Fruit fly (Drosophila melanogaster) S2 (cell line): ENCODE data around the gene Sec23.

Experiments used
- CG8478 ChIP-seq: fragments of >200 bp; optimal IDR thresholded peaks from 2 replicates; lab custom pipeline; 2018
- CTCF ChIP-seq, 2 experiments: fragments of >200 bp; optimal IDR thresholded peaks; 2 replicates each; lab custom pipeline; 2018

Gene Sec23

dm6 chr3R:5648569-5649476 lies at the start of gene Sec23, which contains the start of gene MTA1-like:
Gene Sec23 (plus strand): TSS chr3R:5649065.
Gene MTA1-like (minus strand): TSS chr3R:5648738.
- TF ChIP-seq CG8478 (lab: Kevin White, UChicago) (no peak), CTCF (optimal IDR thresholded peaks at IDR 0.05; lab: Kevin White, UChicago) (no peak)

DNA sequence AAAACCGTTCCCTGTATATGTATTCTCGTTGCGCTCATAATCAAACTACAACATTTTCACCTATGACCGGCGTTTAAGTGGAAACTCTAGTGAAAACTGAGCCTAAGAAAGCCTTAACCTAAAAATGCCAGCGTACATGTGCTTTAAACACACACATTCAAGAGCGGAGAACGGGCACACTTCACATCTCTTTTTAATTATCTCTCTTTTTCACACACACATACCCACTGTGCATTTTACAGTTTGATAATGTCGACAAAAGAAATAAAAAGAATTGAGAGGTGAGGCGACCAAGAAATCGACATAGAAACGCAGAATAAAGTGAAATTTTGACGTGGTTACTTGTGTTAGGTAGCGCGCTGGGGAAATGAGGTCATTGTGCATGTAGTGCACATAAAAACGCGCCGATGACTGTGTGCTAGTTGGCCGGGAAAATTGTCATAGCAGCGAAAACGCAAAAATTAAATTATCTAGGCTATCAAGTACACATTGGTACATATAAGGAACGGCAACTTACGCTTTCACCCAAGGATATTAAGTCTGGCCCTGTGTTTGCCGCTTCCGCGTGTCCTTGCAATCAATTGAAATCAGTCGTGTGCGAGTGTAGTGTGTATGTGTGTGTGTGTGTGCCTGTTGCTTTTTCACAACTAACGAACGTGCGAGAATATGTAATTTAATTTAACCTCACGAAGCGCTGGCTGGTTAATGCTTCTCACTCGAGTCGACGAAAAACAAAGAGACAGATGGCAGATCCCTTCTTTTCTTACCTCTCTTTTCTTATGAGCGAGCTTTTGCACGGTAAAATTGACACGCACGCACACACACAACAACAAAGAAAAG lies 49.1 kb upstream of the Sec23 start:
- TF ChIP-seq CTCF (optimal IDR thresholded peaks at IDR 0.05; lab: Kevin White, UChicago), result no peak
- TF ChIP-seq CG8478 (lab: Kevin White, UChicago), result no peak

DNA sequence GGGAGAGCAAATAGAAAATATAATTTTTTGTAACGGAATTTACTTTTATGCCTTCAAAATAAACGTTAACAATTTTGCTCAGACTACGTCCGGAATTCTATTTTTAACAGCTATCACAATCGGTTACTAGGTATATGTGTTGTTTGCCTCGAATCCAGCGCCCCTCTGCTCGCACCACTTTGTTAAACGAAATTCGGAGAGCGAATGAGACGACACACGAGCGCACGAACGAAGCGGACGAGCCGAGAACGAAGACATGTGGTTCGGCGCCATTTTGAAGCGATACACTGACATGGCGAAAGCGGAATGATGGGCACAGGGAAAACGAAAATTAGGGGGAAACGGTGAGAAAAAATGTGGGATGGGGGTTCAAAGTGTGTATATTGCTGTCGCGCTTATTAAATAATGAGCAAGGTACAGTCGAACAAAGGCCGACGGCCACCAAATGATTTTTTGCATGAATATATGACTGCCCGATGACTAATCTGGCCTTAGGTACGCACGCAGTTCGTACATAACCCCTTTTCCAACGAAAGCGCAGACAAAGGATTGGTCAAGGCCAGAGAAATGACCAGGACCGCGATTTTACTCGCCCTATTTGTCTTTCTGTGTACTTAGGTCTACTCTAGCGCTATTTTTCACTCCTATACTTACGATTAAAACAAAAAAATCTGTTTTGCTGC lies 48.4 kb upstream of the Sec23 start:
- TF ChIP-seq CG8478 (lab: Kevin White, UChicago) (no peak), CTCF (optimal IDR thresholded peaks at IDR 0.05; lab: Kevin White, UChicago) (no peak)

DNA sequence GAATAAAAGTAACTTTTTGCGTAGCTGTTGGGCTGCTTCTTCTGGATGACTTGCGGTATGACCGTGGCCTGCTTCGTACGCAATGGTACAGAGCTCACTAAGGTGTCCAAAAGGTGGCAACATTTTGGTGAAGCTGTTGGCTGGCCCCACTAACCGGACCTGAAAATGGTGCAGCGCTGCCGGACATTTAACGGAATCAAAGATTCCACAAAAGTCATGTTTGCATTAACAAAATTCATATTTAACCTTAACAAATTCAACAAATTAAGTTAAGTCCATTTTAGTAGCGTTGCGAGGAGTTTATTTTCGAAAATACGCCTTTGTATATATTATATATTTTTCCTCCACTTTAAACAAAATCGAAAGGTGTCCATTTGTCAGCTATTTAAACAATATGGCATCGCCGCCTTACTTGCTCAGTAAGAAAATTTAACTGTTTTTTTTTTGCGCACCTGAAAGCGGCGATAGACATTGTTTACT lies 47.8 kb upstream of the Sec23 start, which contains the start of the genes kra and SecS:
Gene kra (minus strand): TSS at position 93 of the 480 bp plus-strand sequence.
Gene SecS (plus strand): TSS at position 390 of the 480 bp plus-strand sequence.
- TF ChIP-seq CG8478 (lab: Kevin White, UChicago) (no peak), CTCF (optimal IDR thresholded peaks at IDR 0.05; lab: Kevin White, UChicago) (peak; percentile 23 to 48)

dm6 chr3R:5606477-5606876 lies 42.4 kb upstream of the Sec23 start, which contains the start of gene asl:
Gene asl (minus strand): TSS chr3R:5606543.
- TF ChIP-seq CTCF (optimal IDR thresholded peaks at IDR 0.05; lab: Kevin White, UChicago), result peak; percentile 84 to 87
- TF ChIP-seq CG8478 (lab: Kevin White, UChicago), result no peak

DNA sequence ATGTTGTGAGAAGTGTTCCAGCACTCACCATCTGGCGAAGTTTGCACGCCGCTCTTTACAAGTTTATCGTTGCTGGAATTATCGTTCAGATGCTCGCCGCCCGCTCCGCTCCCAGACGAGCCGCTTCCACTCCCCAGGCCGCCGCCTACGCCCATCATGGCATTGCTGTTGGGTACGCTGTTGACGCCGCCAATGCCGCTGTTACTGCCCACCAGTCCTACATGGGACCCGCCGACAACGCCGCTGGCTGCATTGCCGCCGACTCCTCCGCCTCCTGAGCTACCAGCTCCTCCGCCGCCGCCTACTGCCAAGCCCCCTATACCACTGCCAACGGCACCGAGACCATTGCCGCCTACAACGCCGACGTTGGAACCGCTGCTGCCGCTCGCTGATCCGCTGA lies 40.4 kb upstream of the Sec23 start:
- no peak for TF ChIP-seq CTCF (optimal IDR thresholded peaks at IDR 0.05; lab: Kevin White, UChicago)
- TF ChIP-seq CG8478 (lab: Kevin White, UChicago), result no peak

- TF ChIP-seq CTCF (optimal IDR thresholded peaks at IDR 0.05; lab: Kevin White, UChicago) (no peak), CG8478 (lab: Kevin White, UChicago) (no peak)
These were observed 38.2 kb upstream of the Sec23 start for dm6 chr3R:5610656-5611055.

DNA sequence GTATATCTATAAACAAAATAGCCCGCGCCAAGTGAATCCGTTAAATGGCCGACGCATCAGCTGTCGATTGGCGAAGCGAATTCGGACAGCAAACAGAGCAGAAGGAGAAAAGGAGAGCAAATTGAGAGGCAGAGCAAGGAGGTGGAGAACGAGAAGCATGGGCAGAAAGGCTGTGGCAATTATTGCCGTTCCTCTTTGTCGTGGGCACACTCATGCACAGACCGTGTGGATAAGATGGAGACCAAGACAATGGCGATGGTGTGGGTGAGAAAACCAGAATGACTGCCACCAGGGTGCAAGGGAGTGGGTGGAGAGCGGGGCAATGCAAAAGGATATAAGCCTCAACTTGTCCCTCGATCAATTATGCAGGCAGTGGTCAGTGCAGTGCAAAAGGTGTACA lies 37.7 kb upstream of the Sec23 start:
- TF ChIP-seq CG8478 (lab: Kevin White, UChicago), result no peak
- no peak for TF ChIP-seq CTCF (optimal IDR thresholded peaks at IDR 0.05; lab: Kevin White, UChicago)

DNA sequence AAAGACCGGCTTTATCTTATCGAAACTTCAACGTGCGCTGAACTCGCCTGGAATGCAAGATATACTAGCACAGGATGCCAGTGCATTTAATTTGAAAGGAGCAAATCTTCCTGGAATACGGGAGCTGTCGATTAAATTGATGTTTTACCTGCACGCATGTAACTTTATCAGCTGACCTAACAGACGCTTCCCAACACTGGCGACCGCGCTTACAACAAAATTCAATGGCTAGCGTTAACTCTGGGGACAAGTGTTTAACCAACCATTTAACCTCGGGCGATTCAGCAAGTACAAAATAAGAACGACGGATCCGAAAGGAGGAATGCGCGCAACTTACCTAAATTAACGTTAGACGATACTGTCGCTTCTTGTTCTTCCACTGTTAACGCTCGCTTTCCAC lies 37.1 kb upstream of the Sec23 start:
- peak in 1 of 2 experiments; percentile 42 for TF ChIP-seq CTCF (optimal IDR thresholded peaks at IDR 0.05; lab: Kevin White, UChicago)
- TF ChIP-seq CG8478 (lab: Kevin White, UChicago), result no peak

DNA sequence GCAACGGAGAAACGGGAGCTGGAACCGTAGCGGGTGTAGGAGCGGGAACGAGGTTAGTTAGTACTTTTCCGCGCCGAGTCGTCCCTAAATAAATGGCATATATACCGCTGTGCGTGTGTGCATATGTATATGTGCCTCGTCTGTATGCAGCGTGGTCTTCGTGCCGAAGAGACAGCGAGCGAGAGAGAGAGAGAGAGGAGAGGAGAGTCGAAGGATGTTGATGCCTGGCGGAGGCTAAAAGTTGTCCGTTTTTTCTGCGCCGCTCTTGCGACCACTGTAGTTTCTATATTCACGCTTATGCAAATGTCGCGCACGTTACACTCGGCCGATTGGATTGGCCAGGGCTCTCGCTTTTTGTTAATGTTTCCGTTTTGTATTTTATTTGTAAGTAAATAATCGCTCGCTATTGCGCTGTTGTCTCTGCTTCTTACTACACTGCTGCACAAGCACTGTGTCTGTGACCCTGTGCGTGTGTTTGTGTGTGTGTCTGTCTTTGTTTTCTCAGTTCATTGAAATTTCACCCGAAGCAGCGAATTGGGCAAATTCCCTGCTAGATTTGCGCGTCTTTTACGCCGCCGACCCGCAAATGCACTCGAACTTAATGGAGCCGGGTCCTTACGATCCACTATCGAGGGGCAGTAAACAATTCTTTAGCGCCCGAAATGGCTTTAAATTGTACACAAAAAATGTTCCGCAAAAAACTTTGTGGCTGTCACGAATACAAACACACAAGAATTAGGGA lies 36.3 kb upstream of the Sec23 start, which contains the start of gene Rga:
Gene Rga (minus strand): TSS at position 741 of the 742 bp plus-strand sequence.
- TF ChIP-seq CTCF (optimal IDR thresholded peaks at IDR 0.05; lab: Kevin White, UChicago) (no peak), CG8478 (lab: Kevin White, UChicago) (no peak)

DNA sequence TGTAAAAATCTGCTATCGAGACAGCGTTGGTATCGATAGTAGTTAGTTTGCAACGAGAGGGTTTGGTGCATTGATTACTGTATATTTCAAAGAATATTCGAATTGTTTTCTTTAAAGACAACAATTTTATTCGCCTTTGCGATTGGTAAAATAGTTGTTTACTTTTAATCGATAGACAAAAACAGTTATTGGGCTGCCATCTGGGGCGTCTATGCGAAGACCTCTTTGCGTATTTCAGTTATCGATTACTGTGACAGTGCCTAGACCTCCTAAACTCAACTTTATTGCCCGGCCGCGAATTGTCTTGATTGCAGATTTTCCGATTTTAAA lies 35.8 kb upstream of the Sec23 start, which contains the start of gene Atu:
Gene Atu (plus strand): TSS at position 245 of the 330 bp plus-strand sequence.
- TF ChIP-seq CG8478 (lab: Kevin White, UChicago) (no peak), CTCF (optimal IDR thresholded peaks at IDR 0.05; lab: Kevin White, UChicago) (no peak)

DNA sequence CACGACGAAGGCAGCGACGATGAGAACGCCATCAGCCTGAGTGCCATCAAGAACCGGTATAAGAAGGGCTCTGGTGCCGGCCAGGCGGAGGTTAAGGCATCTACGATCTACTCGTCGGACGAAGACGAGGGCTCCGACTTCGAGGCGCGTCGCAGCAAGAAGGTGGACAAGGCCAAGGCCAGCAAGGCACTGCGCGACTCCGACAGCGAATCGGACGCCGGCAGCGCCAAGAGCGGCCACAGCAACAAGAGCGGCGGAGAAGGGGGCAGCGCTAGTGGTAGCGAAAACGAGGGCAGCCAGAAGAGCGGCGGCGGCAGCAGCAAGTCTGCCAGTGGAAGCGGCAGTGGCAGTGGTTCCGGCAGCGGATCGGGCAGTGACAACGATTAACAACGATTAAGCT lies 33.4 kb upstream of the Sec23 start:
- no peak for TF ChIP-seq CG8478 (lab: Kevin White, UChicago)
- no peak for TF ChIP-seq CTCF (optimal IDR thresholded peaks at IDR 0.05; lab: Kevin White, UChicago)

dm6 chr3R:5617923-5618623 lies 30.8 kb upstream of the Sec23 start:
- TF ChIP-seq CG8478 (lab: Kevin White, UChicago), result no peak
- TF ChIP-seq CTCF (optimal IDR thresholded peaks at IDR 0.05; lab: Kevin White, UChicago), result no peak
